Worm (Caenorhabditis elegans): ENCODE measurements around the gene T02B11.4.

T02B11.4 gene

ce11 chrV:871029-871428 lies at the start of gene T02B11.4:
T02B11.4 (minus strand) TSS chrV:871129.
- TF ChIP-seq pes-1 (GFP tag; IDR thresholded peaks at IDR 0.05) (no peak), ama-1 (optimal IDR thresholded peaks at IDR 0.05) (no peak), hnd-1 (tag; optimal IDR thresholded peaks at IDR 0.05) (no peak)

DNA sequence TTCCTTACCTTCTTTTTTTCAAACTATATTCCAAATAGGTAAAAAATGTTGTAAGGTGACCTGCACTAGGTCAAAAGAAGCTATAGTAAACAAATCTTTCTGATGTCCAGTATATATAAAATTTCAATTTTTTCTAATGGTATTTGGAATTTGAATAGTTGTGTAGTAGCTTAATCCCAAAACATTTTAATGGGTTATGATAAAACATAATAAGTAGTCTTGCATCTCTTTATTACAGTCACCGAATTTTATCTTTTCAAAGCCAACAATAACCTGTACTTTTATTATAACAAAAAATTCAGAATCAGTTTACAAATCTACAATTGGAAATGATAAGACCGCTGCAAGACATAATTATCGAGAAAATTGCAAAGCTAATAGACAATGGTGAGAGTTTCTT lies 46.6 kb upstream of the T02B11.4 start, which contains the start of gene H24K24.2:
Gene H24K24.2, plus strand, starts transcription at position 301 of the 400 bp plus-strand sequence.
- TF ChIP-seq tbx-37 (GFP tag; conservative IDR thresholded peaks at IDR 0.05): no peak
- TF ChIP-seq hnd-1 (tag; optimal IDR thresholded peaks at IDR 0.05): no peak
- TF ChIP-seq scrt-1 (GFP tag; IDR thresholded peaks at IDR 0.05): no peak
- no peak for TF ChIP-seq tra-4 (tag; optimal IDR thresholded peaks at IDR 0.05)
- no peak for TF ChIP-seq ama-1 (optimal IDR thresholded peaks at IDR 0.05)
- no peak for TF ChIP-seq ets-7 (tag; optimal IDR thresholded peaks at IDR 0.05)
- no peak for TF ChIP-seq hmg-4 (GFP tag; optimal IDR thresholded peaks at IDR 0.05)
- no peak for TF ChIP-seq ceh-36 (tag; optimal IDR thresholded peaks at IDR 0.05)
- TF ChIP-seq flt-1 (GFP tag; IDR thresholded peaks at IDR 0.05): no peak
- TF ChIP-seq tbx-11 (GFP tag; IDR thresholded peaks at IDR 0.05): no peak
- no peak for TF ChIP-seq hmbx-1 (tag; optimal IDR thresholded peaks at IDR 0.05)
- TF ChIP-seq ceh-13 (GFP tag; optimal IDR thresholded peaks at IDR 0.05): no peak
- TF ChIP-seq pes-1 (GFP tag; IDR thresholded peaks at IDR 0.05): no peak
- TF ChIP-seq F13C5.2 (tag; optimal IDR thresholded peaks at IDR 0.05): no peak
- no peak for TF ChIP-seq sea-1 (GFP tag; conservative IDR thresholded peaks at IDR 0.05)

DNA sequence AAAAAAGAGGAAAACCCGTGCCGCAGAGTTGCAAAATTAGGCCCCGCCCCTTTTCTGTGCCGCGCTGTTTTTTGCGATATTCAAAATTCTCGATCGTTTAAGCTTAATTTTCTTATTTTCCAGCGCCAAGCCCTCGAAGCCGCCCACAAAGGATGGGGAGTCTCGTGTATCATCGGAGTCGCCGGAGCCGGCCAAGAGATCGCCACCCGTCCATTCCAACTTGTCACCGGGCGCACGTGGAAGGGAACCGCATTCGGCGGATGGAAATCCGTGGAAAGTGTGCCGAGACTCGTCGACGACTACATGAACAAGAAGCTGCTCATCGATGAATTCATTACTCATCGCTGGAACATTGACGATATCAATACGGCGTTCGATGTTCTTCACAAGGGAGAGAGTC lies 44.8 kb upstream of the T02B11.4 start:
- TF ChIP-seq hmg-4 (GFP tag; optimal IDR thresholded peaks at IDR 0.05) (no peak), tra-4 (tag; optimal IDR thresholded peaks at IDR 0.05) (no peak), ets-7 (tag; optimal IDR thresholded peaks at IDR 0.05) (no peak), ceh-13 (GFP tag; optimal IDR thresholded peaks at IDR 0.05) (no peak), ama-1 (optimal IDR thresholded peaks at IDR 0.05) (no peak), scrt-1 (GFP tag; IDR thresholded peaks at IDR 0.05) (no peak)

DNA sequence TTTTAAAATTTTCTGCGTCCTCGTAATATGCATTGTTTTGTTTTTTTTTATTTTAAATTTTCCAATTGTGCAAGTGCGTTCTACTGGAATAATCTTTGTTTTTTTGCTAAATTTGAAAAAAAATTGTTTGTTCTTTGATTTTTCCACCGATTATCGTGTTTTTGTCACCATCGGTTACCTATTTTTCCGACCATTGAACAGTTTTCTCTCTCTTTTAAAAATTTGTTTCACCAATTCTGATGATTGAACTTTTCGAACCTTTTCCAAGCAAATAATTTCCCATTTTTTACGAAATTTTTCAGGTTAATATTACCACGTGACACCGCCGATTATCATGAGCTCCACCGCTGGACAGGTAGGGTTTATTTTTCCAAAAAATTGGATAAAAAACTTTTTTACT lies 40.5 kb upstream of the T02B11.4 start, which contains the start of gene adh-5:
Gene adh-5, plus strand, starts transcription at position 301 of the 400 bp plus-strand sequence.
- no peak for TF ChIP-seq F13C5.2 (tag; optimal IDR thresholded peaks at IDR 0.05)

ce11 chrV:910588-910987 lies 39.7 kb upstream of the T02B11.4 start:
- no peak for TF ChIP-seq B0310.2 (tag; optimal IDR thresholded peaks at IDR 0.05)
- no peak for TF ChIP-seq scrt-1 (GFP tag; IDR thresholded peaks at IDR 0.05)
- no peak for TF ChIP-seq pes-1 (GFP tag; IDR thresholded peaks at IDR 0.05)
- TF ChIP-seq aly-1 (tag; optimal IDR thresholded peaks at IDR 0.05): no peak
- no peak for TF ChIP-seq flt-1 (GFP tag; IDR thresholded peaks at IDR 0.05)

ce11 chrV:908681-909080 lies 37.8 kb upstream of the T02B11.4 start:
- TF ChIP-seq ama-1 (optimal IDR thresholded peaks at IDR 0.05): no peak
- TF ChIP-seq sea-1 (GFP tag; conservative IDR thresholded peaks at IDR 0.05): no peak
- no peak for TF ChIP-seq flt-1 (GFP tag; IDR thresholded peaks at IDR 0.05)

DNA sequence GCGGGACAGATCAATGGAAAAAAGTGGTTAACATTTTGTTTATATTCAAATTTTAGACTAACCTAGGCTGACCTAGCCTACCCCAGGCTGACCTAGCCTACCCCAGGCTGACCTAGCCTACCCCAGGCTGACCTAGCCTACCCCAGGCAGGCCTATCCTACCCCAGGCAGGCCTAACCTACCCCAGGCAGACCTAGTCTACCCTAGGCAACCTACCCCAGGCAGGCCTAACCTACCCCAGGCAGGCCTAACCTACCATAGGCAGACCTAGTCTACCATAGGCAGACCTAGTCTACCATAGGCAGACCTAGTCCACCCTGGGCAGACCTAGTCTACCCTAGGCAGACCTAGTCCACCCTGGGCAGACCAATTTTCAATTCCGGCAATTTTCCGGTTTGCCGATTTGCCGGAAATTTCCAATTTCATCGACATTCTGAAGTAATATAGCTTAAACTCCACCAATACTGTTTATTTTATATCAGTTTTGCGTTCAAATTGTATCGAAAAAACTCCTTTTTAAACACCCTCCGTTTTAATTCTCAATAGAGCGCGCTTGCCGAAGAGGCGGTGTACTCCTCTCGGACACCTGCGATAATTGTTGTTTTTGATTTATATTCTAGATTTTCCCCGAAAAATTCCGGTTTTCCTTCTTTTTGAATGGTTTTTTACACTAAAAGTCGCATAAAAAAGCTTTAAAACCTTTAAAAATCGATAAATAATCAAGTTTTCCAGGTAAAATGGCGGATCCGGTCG lies 33.5 kb upstream of the T02B11.4 start, which contains the start of gene trm-2A:
Gene trm-2A, plus strand, starts transcription at position 732 of the 752 bp plus-strand sequence.
- TF ChIP-seq flt-1 (GFP tag; IDR thresholded peaks at IDR 0.05) (no peak), F13C5.2 (tag; optimal IDR thresholded peaks at IDR 0.05) (peak; percentile 62)

DNA sequence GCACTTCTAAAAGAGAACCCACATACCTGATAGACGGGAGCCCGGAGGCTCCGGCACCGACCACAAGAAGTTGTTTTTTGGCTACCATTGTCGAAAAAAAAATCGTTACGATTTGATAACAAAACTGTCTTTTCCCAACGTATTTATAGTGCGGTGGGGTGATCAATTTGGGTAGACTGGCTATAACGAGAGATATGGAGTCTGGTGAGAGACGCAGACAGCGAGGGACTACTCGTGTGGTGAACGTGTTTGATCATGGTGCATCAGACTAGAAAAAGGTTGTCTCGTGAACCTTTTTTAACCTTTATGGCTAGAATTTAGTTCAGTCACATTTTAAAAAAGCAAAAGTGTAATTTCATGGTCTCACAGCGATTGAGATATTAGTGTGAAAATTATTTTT lies 32.5 kb upstream of the T02B11.4 start, which contains the start of gene fmo-5:
Gene fmo-5, minus strand, starts transcription at position 206 of the 400 bp plus-strand sequence.
- TF ChIP-seq flt-1 (GFP tag; IDR thresholded peaks at IDR 0.05) (no peak), tra-4 (tag; optimal IDR thresholded peaks at IDR 0.05) (no peak), sea-1 (GFP tag; conservative IDR thresholded peaks at IDR 0.05) (no peak), hmg-4 (GFP tag; optimal IDR thresholded peaks at IDR 0.05) (no peak), F13C5.2 (tag; optimal IDR thresholded peaks at IDR 0.05) (no peak), pes-1 (GFP tag; IDR thresholded peaks at IDR 0.05) (no peak), hnd-1 (tag; optimal IDR thresholded peaks at IDR 0.05) (no peak), ceh-13 (GFP tag; optimal IDR thresholded peaks at IDR 0.05) (no peak), aly-1 (tag; optimal IDR thresholded peaks at IDR 0.05) (no peak), ceh-36 (tag; optimal IDR thresholded peaks at IDR 0.05) (no peak), hmbx-1 (tag; optimal IDR thresholded peaks at IDR 0.05) (no peak), tbx-37 (GFP tag; conservative IDR thresholded peaks at IDR 0.05) (no peak), B0310.2 (tag; optimal IDR thresholded peaks at IDR 0.05) (no peak), ets-7 (tag; optimal IDR thresholded peaks at IDR 0.05) (no peak), tbx-11 (GFP tag; IDR thresholded peaks at IDR 0.05) (no peak), ama-1 (optimal IDR thresholded peaks at IDR 0.05) (no peak), scrt-1 (GFP tag; IDR thresholded peaks at IDR 0.05) (no peak)

- TF ChIP-seq flt-1 (GFP tag; IDR thresholded peaks at IDR 0.05) (no peak), sea-1 (GFP tag; conservative IDR thresholded peaks at IDR 0.05) (no peak), ets-7 (tag; optimal IDR thresholded peaks at IDR 0.05) (no peak), ceh-13 (GFP tag; optimal IDR thresholded peaks at IDR 0.05) (no peak), F13C5.2 (tag; optimal IDR thresholded peaks at IDR 0.05) (no peak), aly-1 (tag; optimal IDR thresholded peaks at IDR 0.05) (no peak), hnd-1 (tag; optimal IDR thresholded peaks at IDR 0.05) (no peak), scrt-1 (GFP tag; IDR thresholded peaks at IDR 0.05) (no peak), tbx-37 (GFP tag; conservative IDR thresholded peaks at IDR 0.05) (no peak)
Observed at ce11 chrV:899087-899486, 28.2 kb upstream of the T02B11.4 start, which contains the start of gene nas-32. nas-32 (minus strand) TSS chrV:899187.
